Worm (Caenorhabditis elegans) whole organism, early embryonic: ENCODE data around the gene fln-1.

Experiments used
- B0310.2 ChIP-seq: sonication (generic microtip); optimal IDR thresholded peaks from 2 replicates; lab custom pipeline; 2016; ENCODE audit warnings: mild to moderate bottlenecking, missing genetic modification characterization, missing compliant biosample characterization
- aly-1 ChIP-seq: sonication (generic microtip); optimal IDR thresholded peaks from 2 replicates; lab custom pipeline; 2016; ENCODE audit warnings: missing genetic modification characterization, missing compliant biosample characterization
- ama-1 ChIP-seq: fragments of 150-350 bp; optimal IDR thresholded peaks from 2 replicates; lab custom pipeline; 2014
- ceh-36 ChIP-seq: sonication (generic microtip); optimal IDR thresholded peaks from 2 replicates; lab custom pipeline; 2016; ENCODE audit warnings: missing genetic modification characterization, inconsistent platforms, missing compliant biosample characterization
- ets-7 ChIP-seq: sonication (generic microtip); optimal IDR thresholded peaks from 2 replicates; lab custom pipeline; 2016; ENCODE audit warnings: missing genotype, missing genetic modification characterization, missing compliant biosample characterization
- flt-1 ChIP-seq: fragments of 200-800 bp; sonication (Bioruptor generic); IDR thresholded peaks from 2 replicates; pipeline ENCODE4 v1.3.6; 2022; ENCODE audit warnings: missing genetic modification characterization, missing compliant biosample characterization
- hmg-4 ChIP-seq: fragments of 200-800 bp; sonication (Bioruptor generic); optimal IDR thresholded peaks from 2 replicates; lab custom pipeline; 2018; ENCODE audit warnings: mild to moderate bottlenecking, missing genetic modification characterization, missing compliant biosample characterization
- hnd-1 ChIP-seq: sonication (generic microtip); optimal IDR thresholded peaks from 2 replicates; lab custom pipeline; 2016; ENCODE audit warnings: missing genetic modification characterization, missing compliant biosample characterization
- pes-1 ChIP-seq: fragments of 200-800 bp; sonication (Bioruptor generic); IDR thresholded peaks from 2 replicates; pipeline ENCODE4 v1.3.6; 2022; ENCODE audit warnings: missing genetic modification reagents, missing genetic modification characterization, missing compliant biosample characterization
- scrt-1 ChIP-seq: fragments of 200-800 bp; sonication (Bioruptor generic); IDR thresholded peaks from 2 replicates; pipeline ENCODE4 v1.3.6; 2022; ENCODE audit warnings: missing genetic modification characterization, missing compliant biosample characterization
- sea-1 ChIP-seq: fragments of 200-800 bp; sonication (Bioruptor generic); conservative IDR thresholded peaks from 2 replicates; pipeline ENCODE4 v1.3.6; 2022; ENCODE audit warnings: missing genetic modification characterization, missing compliant biosample characterization
- tbx-37 ChIP-seq: fragments of 200-800 bp; sonication (Bioruptor generic); conservative IDR thresholded peaks from 2 replicates; pipeline ENCODE4 v1.3.6; 2022; ENCODE audit warnings: missing genetic modification reagents, missing genetic modification characterization, missing compliant biosample characterization
- tra-4 ChIP-seq: sonication (generic microtip); optimal IDR thresholded peaks from 2 replicates; lab custom pipeline; 2017; ENCODE audit warnings: missing genetic modification characterization, missing compliant biosample characterization

ce11 chrIV:339508-339907 lies 36.3 kb downstream of the fln-1 start, which contains the start of gene cdh-8:
- TF ChIP-seq ama-1 (lab: Kevin White, UChicago) (no peak), flt-1 (no peak), ceh-36 (no peak), B0310.2 (tag; lab: Kevin White, UChicago) (no peak), hmg-4 (GFP tag; lab: Kevin White, UChicago) (no peak), hnd-1 (tag; lab: Kevin White, UChicago) (no peak), tra-4 (tag; lab: Kevin White, UChicago) (no peak), ets-7 (tag; lab: Kevin White, UChicago) (no peak), scrt-1 (GFP tag; lab: Robert Waterston, UW) (no peak), aly-1 (tag; lab: Kevin White, UChicago) (no peak), tbx-37 (GFP tag; lab: Robert Waterston, UW) (no peak), sea-1 (GFP tag; lab: Robert Waterston, UW) (no peak), pes-1 (GFP tag; lab: Robert Waterston, UW) (no peak)
